Fruit fly (Drosophila melanogaster) whole organism, prepupa: ENCODE results near the gene CG33080.

Source experiments
- CG10631 ChIP-seq: fragments of 200-800 bp; sonication (Bioruptor generic); optimal IDR thresholded peaks from 2 replicates; lab custom pipeline; 2016; ENCODE audit warnings: missing biosample characterization, missing genetic modification characterization
- CG10669 ChIP-seq: fragments of 200-800 bp; sonication (Bioruptor generic); optimal IDR thresholded peaks from 3 replicates; lab custom pipeline; 2018; ENCODE audit warnings: missing biosample characterization, mild to moderate bottlenecking, missing genetic modification characterization, moderate library complexity
- CG11294 ChIP-seq: fragments of 200-800 bp; sonication (Bioruptor generic); IDR thresholded peaks from 2 replicates; pipeline ENCODE4 v1.3.6; 2022; ENCODE audit warnings: missing biosample characterization, missing genetic modification characterization
- CG11902 ChIP-seq: fragments of 200-800 bp; sonication (Bioruptor generic); optimal IDR thresholded peaks from 3 replicates; lab custom pipeline; 2016; ENCODE audit warnings: missing biosample characterization, missing genetic modification characterization
- CG15336 ChIP-seq: fragments of 200-800 bp; sonication (Bioruptor generic); IDR thresholded peaks from 2 replicates; pipeline ENCODE4 v1.3.6; 2022; ENCODE audit warnings: missing biosample characterization, missing genetic modification characterization
- CG1621 ChIP-seq: fragments of 200-800 bp; sonication (Bioruptor generic); optimal IDR thresholded peaks from 3 replicates; lab custom pipeline; 2018; ENCODE audit warnings: missing biosample characterization, mild to moderate bottlenecking, missing genetic modification characterization
- CG16779 ChIP-seq: fragments of 200-800 bp; sonication (Bioruptor generic); optimal IDR thresholded peaks from 3 replicates; lab custom pipeline; 2017; ENCODE audit warnings: missing biosample characterization, mild to moderate bottlenecking, missing genetic modification characterization
- CG34406 ChIP-seq: fragments of 200-800 bp; sonication (Bioruptor generic); optimal IDR thresholded peaks from 3 replicates; lab custom pipeline; 2016; ENCODE audit warnings: missing biosample characterization, missing genetic modification characterization
- CG3919 ChIP-seq: fragments of 200-800 bp; sonication (Bioruptor generic); optimal IDR thresholded peaks from 3 replicates; lab custom pipeline; 2016; ENCODE audit warnings: missing biosample characterization, missing genetic modification characterization
- CG6276 ChIP-seq: fragments of 200-800 bp; sonication (Bioruptor generic); optimal IDR thresholded peaks from 2 replicates; lab custom pipeline; 2017; ENCODE audit warnings: missing biosample characterization, mild to moderate bottlenecking, missing genetic modification characterization
- CG6792 ChIP-seq: fragments of 200-800 bp; sonication (Bioruptor generic); optimal IDR thresholded peaks from 3 replicates; lab custom pipeline; 2016; ENCODE audit warnings: missing biosample characterization, missing genetic modification characterization
- CG6854 ChIP-seq: fragments of 200-800 bp; sonication (Bioruptor generic); optimal IDR thresholded peaks from 2 replicates; lab custom pipeline; 2017; ENCODE audit warnings: missing biosample characterization, mild to moderate bottlenecking, missing genetic modification characterization
- CG7368 ChIP-seq: fragments of 200-800 bp; sonication (Bioruptor generic); optimal IDR thresholded peaks from 3 replicates; lab custom pipeline; 2016; ENCODE audit warnings: missing biosample characterization, missing genetic modification characterization
- CG8119 ChIP-seq: fragments of 200-800 bp; sonication (Bioruptor generic); IDR thresholded peaks from 3 replicates; pipeline ENCODE4 v1.3.6; 2022; ENCODE audit warnings: missing biosample characterization, missing genetic modification characterization
- CG8319 ChIP-seq: fragments of 200-800 bp; sonication (Bioruptor generic); optimal IDR thresholded peaks from 3 replicates; lab custom pipeline; 2016; ENCODE audit warnings: missing biosample characterization, missing genetic modification characterization
- CG8632 ChIP-seq: fragments of 200-800 bp; sonication (Bioruptor generic); optimal IDR thresholded peaks from 3 replicates; lab custom pipeline; 2016; ENCODE audit warnings: missing biosample characterization, missing genetic modification characterization
- CG9139 ChIP-seq: fragments of 200-800 bp; sonication (Bioruptor generic); optimal IDR thresholded peaks from 3 replicates; lab custom pipeline; 2017; ENCODE audit warnings: missing biosample characterization, mild to moderate bottlenecking, missing genetic modification characterization
- Eip75B ChIP-seq: fragments of 200-800 bp; sonication (Bioruptor generic); optimal IDR thresholded peaks from 3 replicates; lab custom pipeline; 2016; ENCODE audit warnings: missing biosample characterization, missing genetic modification characterization
- Eip93F ChIP-seq: fragments of 200-800 bp; sonication (Bioruptor generic); optimal IDR thresholded peaks from 2 replicates; lab custom pipeline; 2016; ENCODE audit warnings: missing biosample characterization, mild to moderate bottlenecking, missing genetic modification characterization
- Ets21C ChIP-seq: fragments of 200-800 bp; sonication (Bioruptor generic); optimal IDR thresholded peaks from 3 replicates; lab custom pipeline; 2016; ENCODE audit warnings: missing biosample characterization, missing genetic modification characterization
- Ets96B ChIP-seq: fragments of 200-800 bp; optimal IDR thresholded peaks from 2 replicates; lab custom pipeline; 2019; ENCODE audit warnings: missing biosample characterization, mild to moderate bottlenecking, missing genetic modification characterization, moderate library complexity
- Gug ChIP-seq: fragments of 200-800 bp; sonication (Bioruptor generic); IDR thresholded peaks from 2 replicates; pipeline ENCODE4 v1.3.6; 2022; ENCODE audit warnings: missing biosample characterization, missing genetic modification characterization
- Hr39 ChIP-seq: fragments of 200-800 bp; sonication (Bioruptor generic); optimal IDR thresholded peaks from 2 replicates; lab custom pipeline; 2016; ENCODE audit warnings: missing biosample characterization, missing genetic modification characterization
- Lpt ChIP-seq: fragments of 200-800 bp; sonication (Bioruptor generic); optimal IDR thresholded peaks from 3 replicates; lab custom pipeline; 2016; ENCODE audit warnings: missing biosample characterization, missing genetic modification characterization
- Met ChIP-seq: fragments of 200-800 bp; sonication (Bioruptor generic); optimal IDR thresholded peaks from 3 replicates; lab custom pipeline; 2016; ENCODE audit warnings: missing biosample characterization, missing genetic modification characterization
- OdsH ChIP-seq: fragments of 200-800 bp; sonication (Bioruptor generic); optimal IDR thresholded peaks from 3 replicates; lab custom pipeline; 2016; ENCODE audit warnings: missing biosample characterization, missing genetic modification characterization
- Sox102F ChIP-seq: fragments of 200-800 bp; sonication (Bioruptor generic); optimal IDR thresholded peaks from 2 replicates; lab custom pipeline; 2016; ENCODE audit warnings: missing biosample characterization, mild to moderate bottlenecking, missing genetic modification characterization
- Sox14 ChIP-seq: fragments of 200-800 bp; sonication (Bioruptor generic); optimal IDR thresholded peaks from 3 replicates; lab custom pipeline; 2016; ENCODE audit warnings: missing biosample characterization, missing genetic modification characterization
- achi ChIP-seq: fragments of 200-800 bp; sonication (Bioruptor generic); optimal IDR thresholded peaks from 3 replicates; lab custom pipeline; 2016; ENCODE audit warnings: missing biosample characterization, missing genetic modification characterization
- acj6 ChIP-seq: fragments of 200-800 bp; sonication (Bioruptor generic); optimal IDR thresholded peaks from 3 replicates; lab custom pipeline; 2016; ENCODE audit warnings: missing biosample characterization, missing genetic modification characterization
- dac ChIP-seq: fragments of 200-800 bp; sonication (Bioruptor generic); optimal IDR thresholded peaks from 2 replicates; lab custom pipeline; 2017; ENCODE audit warnings: missing biosample characterization, mild to moderate bottlenecking, missing genetic modification characterization
- dsx ChIP-seq: fragments of 200-800 bp; optimal IDR thresholded peaks from 3 replicates; lab custom pipeline; 2019; ENCODE audit warnings: missing biosample characterization, mild to moderate bottlenecking, missing genetic modification characterization, moderate library complexity; ENCODE audit not compliant: poor library complexity, severe bottlenecking
- eg ChIP-seq: fragments of 200-800 bp; sonication (Bioruptor generic); IDR thresholded peaks from 3 replicates; pipeline ENCODE4 v1.3.6; 2022; ENCODE audit warnings: missing biosample characterization, missing genetic modification characterization
- esn ChIP-seq: fragments of 200-800 bp; sonication (Bioruptor generic); optimal IDR thresholded peaks from 2 replicates; lab custom pipeline; 2016; ENCODE audit warnings: missing biosample characterization, mild to moderate bottlenecking, missing genetic modification characterization, moderate library complexity
- fd59A ChIP-seq: fragments of 200-800 bp; sonication (Bioruptor generic); optimal IDR thresholded peaks from 2 replicates; lab custom pipeline; 2017; ENCODE audit warnings: missing biosample characterization, mild to moderate bottlenecking, missing genetic modification characterization, missing genetic modification reagents
- fd85E ChIP-seq: fragments of 200-800 bp; sonication (Bioruptor generic); optimal IDR thresholded peaks from 3 replicates; lab custom pipeline; 2016; ENCODE audit warnings: missing biosample characterization, missing genetic modification characterization
- fkh ChIP-seq: fragments of 200-800 bp; sonication (Bioruptor generic); optimal IDR thresholded peaks from 3 replicates; lab custom pipeline; 2017; ENCODE audit warnings: missing biosample characterization, mild to moderate bottlenecking, missing genetic modification characterization, moderate library complexity
- lz ChIP-seq: fragments of 200-800 bp; sonication (Bioruptor generic); optimal IDR thresholded peaks from 3 replicates; lab custom pipeline; 2016; ENCODE audit warnings: missing biosample characterization, missing genetic modification characterization
- net ChIP-seq: fragments of 200-800 bp; sonication (Bioruptor generic); optimal IDR thresholded peaks from 3 replicates; lab custom pipeline; 2016; ENCODE audit warnings: missing biosample characterization, missing genetic modification characterization
- pdm3 ChIP-seq: fragments of 200-800 bp; sonication (Bioruptor generic); optimal IDR thresholded peaks from 3 replicates; lab custom pipeline; 2016; ENCODE audit warnings: missing biosample characterization, missing genetic modification characterization
- salr ChIP-seq, 2 experiments: fragments of 200-800 bp; sonication (Bioruptor generic); optimal IDR thresholded peaks; 3 replicates each; lab custom pipeline; 2016 to 2018; ENCODE audit warnings: missing biosample characterization in 2 of 2, missing genetic modification characterization in 2 of 2, mild to moderate bottlenecking in 1 of 2
- spab ChIP-seq: fragments of 200-800 bp; sonication (Bioruptor generic); optimal IDR thresholded peaks from 2 replicates; lab custom pipeline; 2017; ENCODE audit warnings: missing biosample characterization, mild to moderate bottlenecking, missing genetic modification characterization, missing genetic modification reagents
- ss ChIP-seq, 2 experiments: fragments of 200-800 bp; sonication (Bioruptor generic); optimal IDR thresholded peaks; 2 replicates in 1 of 2; 3 replicates in 1 of 2; lab custom pipeline; 2017 to 2018; ENCODE audit warnings: mild to moderate bottlenecking in 2 of 2, missing biosample characterization in 2 of 2, missing genetic modification characterization in 2 of 2, moderate library complexity in 1 of 2
- vri ChIP-seq: fragments of 200-800 bp; sonication (Bioruptor generic); optimal IDR thresholded peaks from 3 replicates; lab custom pipeline; 2016; ENCODE audit warnings: missing biosample characterization, mild to moderate bottlenecking, missing genetic modification characterization

CG33080 gene

dm6 chrX:5698087-5698727, 19.4 kb downstream of the CG33080 start, which contains the start of gene AdamTS-B (continued):
- TF ChIP-seq CG16779 (tag; lab: Kevin White, UChicago) (peak; percentile 73), CG8319 (GFP tag; lab: Kevin White, UChicago) (peak; percentile 16), Sox102F (GFP tag; lab: Kevin White, UChicago) (peak; percentile 62), CG34406 (GFP tag; lab: Kevin White, UChicago) (peak; percentile 53), CG7368 (GFP tag; lab: Kevin White, UChicago) (peak; percentile 57), CG15336 (GFP tag; lab: Robert Waterston, UW) (peak; percentile 69), net (GFP tag; lab: Kevin White, UChicago) (peak; percentile 48), CG6792 (GFP tag; lab: Kevin White, UChicago) (peak; percentile 62), spab (peak; percentile 68), fd59A (GFP tag; lab: Kevin White, UChicago) (peak; percentile 70), Eip75B (peak; percentile 76), OdsH (GFP tag; lab: Kevin White, UChicago) (peak; percentile 63), vri (peak; percentile 25), achi (GFP tag; lab: Kevin White, UChicago) (peak; percentile 71), CG10631 (peak; percentile 57), Eip93F (GFP tag; lab: Kevin White, UChicago) (peak; percentile 44), lz (GFP tag; lab: Kevin White, UChicago) (peak; percentile 74), CG11902 (GFP tag; lab: Kevin White, UChicago) (peak; percentile 29), Hr39 (GFP tag; lab: Kevin White, UChicago) (peak; percentile 35), pdm3 (GFP tag; lab: Kevin White, UChicago) (peak; percentile 62), Lpt (GFP tag; lab: Kevin White, UChicago) (peak; percentile 57), ss (GFP tag; optimal IDR thresholded peaks at IDR 0.05; lab: Kevin White, UChicago) (no peak), fd85E (GFP tag; lab: Kevin White, UChicago) (no peak), Gug (GFP tag; lab: Robert Waterston, UW) (peak; percentile 63; the same call in 1 of the 2 replicates), CG8632 (GFP tag; lab: Kevin White, UChicago) (peak; percentile 52), CG8119 (GFP tag; lab: Robert Waterston, UW) (peak; percentile 80), dsx (GFP tag; lab: Kevin White, UChicago) (peak; percentile 57), acj6 (GFP tag; lab: Kevin White, UChicago) (peak; percentile 62), dac (GFP tag; lab: Kevin White, UChicago) (peak; percentile 46), CG1621 (tag; lab: Kevin White, UChicago) (peak; percentile 52), CG6276 (GFP tag; lab: Kevin White, UChicago) (peak; percentile 80), fkh (GFP tag; lab: Kevin White, UChicago) (no peak), CG11294 (GFP tag; lab: Robert Waterston, UW) (peak; percentile 60; the same call in 1 of the 2 replicates), Met (peak; percentile 77), CG9139 (GFP tag; lab: Kevin White, UChicago) (peak; percentile 56), CG3919 (GFP tag; lab: Kevin White, UChicago) (peak; percentile 62)

- TF ChIP-seq CG15336 (GFP tag; lab: Robert Waterston, UW) (peak; percentile 95), fkh (GFP tag; lab: Kevin White, UChicago) (peak; percentile 67), OdsH (GFP tag; lab: Kevin White, UChicago) (peak; percentile 96), CG1621 (tag; lab: Kevin White, UChicago) (peak; percentile 96), CG10669 (GFP tag; lab: Kevin White, UChicago) (peak; percentile 94), achi (GFP tag; lab: Kevin White, UChicago) (peak; percentile 96), CG8119 (GFP tag; lab: Robert Waterston, UW) (peak; percentile 94), salr (GFP tag; optimal IDR thresholded peaks at IDR 0.05; lab: Kevin White, UChicago) (peak; percentile 93 to 95), CG6792 (GFP tag; lab: Kevin White, UChicago) (peak; percentile 98), pdm3 (GFP tag; lab: Kevin White, UChicago) (peak; percentile 98), Ets21C (peak; percentile 96), Gug (GFP tag; lab: Robert Waterston, UW) (peak; percentile 93), eg (GFP tag; lab: Robert Waterston, UW) (peak; percentile 97), CG3919 (GFP tag; lab: Kevin White, UChicago) (peak; percentile 99), fd85E (GFP tag; lab: Kevin White, UChicago) (peak; percentile 94), CG16779 (tag; lab: Kevin White, UChicago) (peak; percentile 95), CG6276 (GFP tag; lab: Kevin White, UChicago) (peak; percentile 94), acj6 (GFP tag; lab: Kevin White, UChicago) (peak; percentile 98), CG8632 (GFP tag; lab: Kevin White, UChicago) (peak; percentile 95), lz (GFP tag; lab: Kevin White, UChicago) (peak; percentile 98), Sox14 (GFP tag; lab: Kevin White, UChicago) (peak; percentile 98), CG6854 (GFP tag; lab: Kevin White, UChicago) (peak; percentile 95), CG7368 (GFP tag; lab: Kevin White, UChicago) (peak; percentile 99), esn (GFP tag; lab: Kevin White, UChicago) (peak; percentile 98), Sox102F (GFP tag; lab: Kevin White, UChicago) (peak; percentile 97), Ets96B (tag; lab: Kevin White, UChicago) (peak; percentile 83), Hr39 (GFP tag; lab: Kevin White, UChicago) (peak; percentile 98), CG11902 (GFP tag; lab: Kevin White, UChicago) (peak; percentile 96)
Observed at dm6 chrX:5696436-5697022, 21.0 kb downstream of the CG33080 start.
